Worm (Caenorhabditis elegans) whole organism, L2 larva: ENCODE measurements around the gene C25D7.5.

ENCODE experiments used
- blmp-1 ChIP-seq: sonication (generic microtip); optimal IDR thresholded peaks from 2 replicates; lab custom pipeline; 2017; ENCODE audit warnings: missing genetic modification characterization, mild to moderate bottlenecking, missing compliant biosample characterization, antibody characterized with exemption, moderate library complexity; ENCODE audit not compliant: insufficient read depth
- ceh-82 ChIP-seq: fragments of 150-350 bp; optimal IDR thresholded peaks from 2 replicates; lab custom pipeline; 2014; ENCODE audit warnings: missing biosample characterization, missing genetic modification characterization
- lin-11 ChIP-seq: fragments of 150-350 bp; sonication (generic microtip); optimal IDR thresholded peaks from 2 replicates; lab custom pipeline; 2014; ENCODE audit warnings: missing biosample characterization, missing genetic modification characterization, inconsistent platforms, mixed read lengths
- nhr-11 ChIP-seq: fragments of 150-350 bp; optimal IDR thresholded peaks from 2 replicates; lab custom pipeline; 2014; ENCODE audit warnings: missing biosample characterization, missing genetic modification characterization
- nhr-237 ChIP-seq: fragments of 150-350 bp; optimal IDR thresholded peaks from 2 replicates; lab custom pipeline; 2014; ENCODE audit warnings: missing biosample characterization, missing genetic modification characterization
- nhr-25 ChIP-seq: fragments of 150-350 bp; sonication (generic microtip); optimal IDR thresholded peaks from 3 replicates; lab custom pipeline; 2014; ENCODE audit warnings: missing biosample characterization, missing genetic modification characterization
- skn-1 ChIP-seq: sonication (generic microtip); optimal IDR thresholded peaks from 2 replicates; lab custom pipeline; 2017; ENCODE audit warnings: missing biosample characterization, missing genetic modification characterization
- unc-62 ChIP-seq: fragments of 150-350 bp; optimal IDR thresholded peaks from 2 replicates; lab custom pipeline; 2014; ENCODE audit warnings: missing biosample characterization, missing genetic modification reagents, missing genetic modification characterization

- no peak for TF ChIP-seq nhr-25 (tag; lab: Kevin White, UChicago)
- TF ChIP-seq nhr-11 (tag; lab: Kevin White, UChicago): no peak
- TF ChIP-seq blmp-1: no peak
- TF ChIP-seq ceh-82 (tag; lab: Kevin White, UChicago): no peak
- TF ChIP-seq lin-11 (tag; lab: Kevin White, UChicago): no peak
- TF ChIP-seq nhr-237 (tag; lab: Kevin White, UChicago): no peak
- no peak for TF ChIP-seq skn-1 (tag; lab: Kevin White, UChicago)
- no peak for TF ChIP-seq unc-62 (GFP tag; lab: Kevin White, UChicago)
Observed at ce11 chrV:15067165-15067564, 14.7 kb downstream of the C25D7.5 start, which contains the start of gene C25D7.10.
